Fruit fly (Drosophila melanogaster) whole organism, prepupa: Measurements from ENCODE around the gene CG42655.

Experiments
- CG7368 ChIP-seq: fragments of 200-800 bp; sonication (Bioruptor generic); optimal IDR thresholded peaks from 3 replicates; lab custom pipeline; 2016; ENCODE audit warnings: missing biosample characterization, missing genetic modification characterization
- Hr39 ChIP-seq: fragments of 200-800 bp; sonication (Bioruptor generic); optimal IDR thresholded peaks from 2 replicates; lab custom pipeline; 2016; ENCODE audit warnings: missing biosample characterization, missing genetic modification characterization
- dsx ChIP-seq: fragments of 200-800 bp; optimal IDR thresholded peaks from 3 replicates; lab custom pipeline; 2019; ENCODE audit warnings: missing biosample characterization, mild to moderate bottlenecking, missing genetic modification characterization, moderate library complexity; ENCODE audit not compliant: poor library complexity, severe bottlenecking

DNA sequence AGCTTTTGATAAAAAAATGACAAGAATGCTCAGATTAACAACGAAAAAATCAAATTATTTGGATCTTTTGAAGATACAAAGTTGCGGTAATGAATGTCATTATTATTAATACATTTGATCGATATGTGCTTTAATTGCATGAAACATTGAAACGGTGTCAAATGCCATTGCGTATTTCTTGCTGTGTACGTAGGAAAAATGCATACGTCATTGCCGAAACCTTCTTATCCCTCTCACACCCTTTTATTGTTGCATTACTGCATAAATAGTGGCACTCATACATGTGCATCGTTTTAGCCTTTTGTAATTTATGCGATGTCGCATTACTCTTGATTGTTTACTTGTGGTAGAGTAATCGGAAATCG, 45.8 kb downstream of the CG42655 start:
- TF ChIP-seq Hr39 (no peak), CG7368 (no peak), dsx (GFP tag; lab: Kevin White, UChicago) (no peak)
